Fruit fly (Drosophila melanogaster): Measurements from ENCODE around the gene COX5A.

The COX5A gene

DNA sequence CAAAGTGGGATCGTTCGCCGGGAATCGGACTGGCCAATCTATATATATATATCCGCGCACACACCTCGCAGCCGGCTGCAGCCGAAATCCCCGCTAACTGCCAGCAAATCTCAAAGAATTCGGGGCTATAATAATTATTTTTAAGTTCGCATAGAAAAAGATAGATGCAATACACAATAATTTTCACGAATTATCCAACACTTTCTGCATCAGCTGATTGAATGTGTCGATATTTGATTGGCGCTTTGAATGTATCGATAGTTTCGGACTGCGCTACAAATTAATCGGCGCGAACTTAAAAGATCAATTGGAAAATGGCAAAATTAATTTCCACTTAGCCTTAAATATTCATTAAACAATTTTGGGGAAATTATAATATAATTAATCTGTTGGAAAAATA is 22.4 kb upstream of the COX5A start, which contains the start of gene Sbf (continued):
- no peak for TF ChIP-seq aop (GFP tag; IDR thresholded peaks at IDR 0.05)
- no peak for TF ChIP-seq da (GFP tag; optimal IDR thresholded peaks at IDR 0.05)
- no peak for TF ChIP-seq jing (GFP tag; optimal IDR thresholded peaks at IDR 0.05)
- TF ChIP-seq caup (GFP tag; optimal IDR thresholded peaks at IDR 0.05; ENCODE audit: severe bottlenecking), result no peak
- no peak for TF ChIP-seq Dfd (GFP tag; optimal IDR thresholded peaks at IDR 0.05)
- no peak for TF ChIP-seq fd64A (GFP tag; optimal IDR thresholded peaks at IDR 0.05)
- no peak for TF ChIP-seq CG8281 (tag; optimal IDR thresholded peaks at IDR 0.05)
- TF ChIP-seq CG5953 (GFP tag; IDR thresholded peaks at IDR 0.05), result no peak
- peak; percentile 41 for TF ChIP-seq CG34376 (GFP tag; optimal IDR thresholded peaks at IDR 0.05)
- TF ChIP-seq repo (GFP tag; optimal IDR thresholded peaks at IDR 0.05), result peak; percentile 6
- TF ChIP-seq sc (optimal IDR thresholded peaks at IDR 0.05), result no peak
- TF ChIP-seq sc (GFP tag; optimal IDR thresholded peaks at IDR 0.05), result no peak
- no peak for TF ChIP-seq CG12744 (GFP tag; optimal IDR thresholded peaks at IDR 0.05)
- TF ChIP-seq grn (GFP tag; optimal IDR thresholded peaks at IDR 0.05), result no peak
- no peak for TF ChIP-seq Atf-2 (GFP tag; optimal IDR thresholded peaks at IDR 0.05)
- TF ChIP-seq CG12391 (tag; optimal IDR thresholded peaks at IDR 0.05), result peak; percentile 34
- TF ChIP-seq CG12155 (GFP tag; optimal IDR thresholded peaks at IDR 0.05), result no peak
- TF ChIP-seq CG4328 (GFP tag; optimal IDR thresholded peaks at IDR 0.05), result no peak
- TF ChIP-seq CG12659 (GFP tag; optimal IDR thresholded peaks at IDR 0.05), result peak; percentile 45
- no peak for TF ChIP-seq fd96Cb (tag; optimal IDR thresholded peaks at IDR 0.05)
- TF ChIP-seq CG17829 (tag; optimal IDR thresholded peaks at IDR 0.05), result peak; percentile 25
- TF ChIP-seq Dip2 (GFP tag; IDR thresholded peaks at IDR 0.05), result no peak
- peak; percentile 98 for TF ChIP-seq E2f2 (GFP tag; IDR thresholded peaks at IDR 0.05)
- no peak for TF ChIP-seq z (GFP tag; IDR thresholded peaks at IDR 0.05)
- TF ChIP-seq tll (GFP tag; optimal IDR thresholded peaks at IDR 0.05), result no peak
- TF ChIP-seq CG1603 (tag; optimal IDR thresholded peaks at IDR 0.05), result no peak
- no peak for TF ChIP-seq CG2875 (GFP tag; optimal IDR thresholded peaks at IDR 0.05)
- TF ChIP-seq Hr3 (GFP tag; optimal IDR thresholded peaks at IDR 0.05), result no peak
- no peak for TF ChIP-seq CG13424 (tag; optimal IDR thresholded peaks at IDR 0.05)
- no peak for TF ChIP-seq MTF-1 (GFP tag; optimal IDR thresholded peaks at IDR 0.05; ENCODE audit: borderline replicate concordance)
- TF ChIP-seq Lim3 (GFP tag; IDR thresholded peaks at IDR 0.05), result no peak
- peak; percentile 72; the same call in 2 of the 3 replicates for TF ChIP-seq hb (GFP tag; IDR thresholded peaks at IDR 0.05; ENCODE audit: partially characterized antibody)
- no peak for TF ChIP-seq scrt (GFP tag; optimal IDR thresholded peaks at IDR 0.05)
- no peak for TF ChIP-seq C15 (GFP tag; IDR thresholded peaks at IDR 0.05)
- TF ChIP-seq klu (GFP tag; IDR thresholded peaks at IDR 0.05), result no peak
- TF ChIP-seq Opbp (GFP tag; IDR thresholded peaks at IDR 0.05; ENCODE audit: partially characterized antibody), result peak; percentile 92
- TF ChIP-seq Bgb (GFP tag; IDR thresholded peaks at IDR 0.05; ENCODE audit: partially characterized antibody), result peak; percentile 87
- TF ChIP-seq trem (tag; optimal IDR thresholded peaks at IDR 0.05), result peak; percentile 81
- peak; percentile 80 to 98 for TF ChIP-seq crp (GFP tag; optimal IDR thresholded peaks at IDR 0.05)
- TF ChIP-seq Elba2 (GFP tag; optimal IDR thresholded peaks at IDR 0.05), result peak; percentile 69
- peak; percentile 1 for TF ChIP-seq CrebB (tag; optimal IDR thresholded peaks at IDR 0.05)
- no peak for TF ChIP-seq CG7271 (tag; optimal IDR thresholded peaks at IDR 0.05)
- TF ChIP-seq HmgZ (tag; optimal IDR thresholded peaks at IDR 0.05), result peak; percentile 66
- TF ChIP-seq CG16815 (GFP tag; optimal IDR thresholded peaks at IDR 0.05), result no peak
- no peak for TF ChIP-seq CG11723 (GFP tag; optimal IDR thresholded peaks at IDR 0.05)
- no peak for TF ChIP-seq Neu2 (GFP tag; optimal IDR thresholded peaks at IDR 0.05; ENCODE audit: borderline replicate concordance)
- TF ChIP-seq Awh (GFP tag; IDR thresholded peaks at IDR 0.05), result no peak
- no peak for TF ChIP-seq ase (GFP tag; IDR thresholded peaks at IDR 0.05)
- no peak for TF ChIP-seq CG6765 (GFP tag; optimal IDR thresholded peaks at IDR 0.05)
- no peak for TF ChIP-seq CG11504 (tag; optimal IDR thresholded peaks at IDR 0.05)
- no peak for TF ChIP-seq gce (GFP tag; IDR thresholded peaks at IDR 0.05)

All from whole organism, embryonic.